Worm (Caenorhabditis elegans) whole organism, late embryonic: ENCODE results near the gene famk-1.
A peak's percentile ranks its signal among the peaks of the same experiment; 100 is the strongest.

Source experiments
- C38D4.7 ChIP-seq: fragments of 200-800 bp; sonication (Bioruptor generic); optimal IDR thresholded peaks from 2 replicates; lab custom pipeline; 2018; ENCODE audit warnings: mild to moderate bottlenecking, missing genetic modification characterization, moderate library complexity, missing compliant biosample characterization
- F13H6.1 ChIP-seq: sonication (generic microtip); optimal IDR thresholded peaks from 2 replicates; lab custom pipeline; 2016; ENCODE audit warnings: missing genetic modification characterization, missing compliant biosample characterization
- K09A11.1 ChIP-seq: sonication (generic microtip); optimal IDR thresholded peaks from 2 replicates; lab custom pipeline; 2017; ENCODE audit warnings: antibody characterized with exemption, mild to moderate bottlenecking, missing genetic modification characterization, missing compliant biosample characterization; ENCODE audit not compliant: insufficient read depth
- T23F11.4 ChIP-seq: fragments of 200-800 bp; sonication (Bioruptor generic); optimal IDR thresholded peaks from 2 replicates; lab custom pipeline; 2018; ENCODE audit warnings: mild to moderate bottlenecking, missing genetic modification characterization, missing compliant biosample characterization
- Y22D7AL.16 ChIP-seq: sonication (generic microtip); optimal IDR thresholded peaks from 2 replicates; lab custom pipeline; 2016; ENCODE audit warnings: missing genetic modification characterization, missing compliant biosample characterization
- ahr-1 ChIP-seq: sonication (generic microtip); optimal IDR thresholded peaks from 2 replicates; lab custom pipeline; 2016; ENCODE audit warnings: missing genetic modification characterization, missing compliant biosample characterization
- ama-1 ChIP-seq: fragments of 150-350 bp; optimal IDR thresholded peaks from 2 replicates; lab custom pipeline; 2014
- ceh-14 ChIP-seq: sonication (generic microtip); optimal IDR thresholded peaks from 2 replicates; lab custom pipeline; 2016; ENCODE audit warnings: missing genotype, missing genetic modification characterization, missing compliant biosample characterization
- ceh-18 ChIP-seq: sonication (generic microtip); optimal IDR thresholded peaks from 2 replicates; lab custom pipeline; 2016; ENCODE audit warnings: missing genetic modification characterization, missing compliant biosample characterization
- ceh-19 ChIP-seq: fragments of 200-800 bp; sonication (Bioruptor generic); optimal IDR thresholded peaks from 2 replicates; lab custom pipeline; 2018; ENCODE audit warnings: mild to moderate bottlenecking, missing genetic modification characterization, missing compliant biosample characterization
- ceh-22 ChIP-seq: sonication (generic microtip); optimal IDR thresholded peaks from 2 replicates; lab custom pipeline; 2017; ENCODE audit warnings: missing biosample characterization, missing genetic modification characterization
- ceh-24 ChIP-seq: sonication (generic microtip); optimal IDR thresholded peaks from 2 replicates; lab custom pipeline; 2016; ENCODE audit warnings: mild to moderate bottlenecking, missing genetic modification characterization, missing compliant biosample characterization
- ceh-31 ChIP-seq: sonication (generic microtip); optimal IDR thresholded peaks from 2 replicates; lab custom pipeline; 2016; ENCODE audit warnings: missing genetic modification characterization, missing compliant biosample characterization
- ceh-34 ChIP-seq: sonication (generic microtip); optimal IDR thresholded peaks from 2 replicates; lab custom pipeline; 2016; ENCODE audit warnings: mild to moderate bottlenecking, missing genetic modification characterization, missing compliant biosample characterization
- ceh-45 ChIP-seq: fragments of 200-800 bp; sonication (Bioruptor generic); IDR thresholded peaks from 2 replicates; pipeline ENCODE4 v1.3.6; 2022; ENCODE audit warnings: missing genetic modification reagents, missing genetic modification characterization, missing compliant biosample characterization
- ceh-6 ChIP-seq: fragments of 200-800 bp; sonication (Bioruptor generic); optimal IDR thresholded peaks from 2 replicates; lab custom pipeline; 2018; ENCODE audit warnings: mild to moderate bottlenecking, missing genetic modification characterization, missing compliant biosample characterization
- ceh-9 ChIP-seq: sonication (generic microtip); optimal IDR thresholded peaks from 2 replicates; lab custom pipeline; 2016; ENCODE audit warnings: mild to moderate bottlenecking, missing genetic modification characterization, inconsistent platforms, missing compliant biosample characterization
- dmd-4 ChIP-seq: sonication (generic microtip); optimal IDR thresholded peaks from 2 replicates; lab custom pipeline; 2016; ENCODE audit warnings: borderline replicate concordance, missing genetic modification characterization, missing compliant biosample characterization
- elt-2 ChIP-seq: sonication (generic microtip); optimal IDR thresholded peaks from 2 replicates; lab custom pipeline; 2016; ENCODE audit warnings: missing genetic modification reagents, missing genetic modification characterization, missing compliant biosample characterization
- elt-4 ChIP-seq: sonication (generic microtip); optimal IDR thresholded peaks from 2 replicates; lab custom pipeline; 2016; ENCODE audit warnings: missing genetic modification characterization, missing compliant biosample characterization
- ets-4 ChIP-seq: sonication (generic microtip); optimal IDR thresholded peaks from 2 replicates; lab custom pipeline; 2016; ENCODE audit warnings: missing genetic modification characterization, missing compliant biosample characterization
- gmeb-2 ChIP-seq: sonication (generic microtip); optimal IDR thresholded peaks from 2 replicates; lab custom pipeline; 2016; ENCODE audit warnings: missing genetic modification characterization, inconsistent platforms, missing compliant biosample characterization
- hlh-13 ChIP-seq: fragments of 200-800 bp; sonication (Bioruptor generic); optimal IDR thresholded peaks from 2 replicates; lab custom pipeline; 2018; ENCODE audit warnings: mild to moderate bottlenecking, missing genetic modification characterization, missing compliant biosample characterization
- hlh-15 ChIP-seq: sonication (generic microtip); optimal IDR thresholded peaks from 2 replicates; lab custom pipeline; 2016; ENCODE audit warnings: missing genetic modification characterization, missing compliant biosample characterization
- hlh-30 ChIP-seq: sonication (generic microtip); optimal IDR thresholded peaks from 2 replicates; lab custom pipeline; 2017; ENCODE audit warnings: antibody characterized with exemption, missing genetic modification characterization, missing compliant biosample characterization; ENCODE audit not compliant: insufficient read depth
- hlh-6 ChIP-seq: sonication (generic microtip); optimal IDR thresholded peaks from 2 replicates; lab custom pipeline; 2016; ENCODE audit warnings: missing genotype, missing genetic modification characterization, missing compliant biosample characterization
- hlh-8 ChIP-seq: sonication (generic microtip); optimal IDR thresholded peaks from 2 replicates; lab custom pipeline; 2016; ENCODE audit warnings: missing genotype, missing genetic modification characterization, missing compliant biosample characterization
- lim-6 ChIP-seq: sonication (generic microtip); optimal IDR thresholded peaks from 2 replicates; lab custom pipeline; 2016; ENCODE audit warnings: missing genetic modification characterization, missing compliant biosample characterization
- mec-3 ChIP-seq: sonication (generic microtip); optimal IDR thresholded peaks from 2 replicates; lab custom pipeline; 2016; ENCODE audit warnings: borderline replicate concordance, missing genetic modification characterization, missing compliant biosample characterization
- nhr-11 ChIP-seq: fragments of 150-350 bp; optimal IDR thresholded peaks from 2 replicates; lab custom pipeline; 2014; ENCODE audit warnings: missing biosample characterization, missing genetic modification characterization
- npax-4 ChIP-seq: sonication (generic microtip); optimal IDR thresholded peaks from 2 replicates; lab custom pipeline; 2016; ENCODE audit warnings: missing genetic modification characterization, missing compliant biosample characterization
- pag-3 ChIP-seq: sonication (generic microtip); optimal IDR thresholded peaks from 2 replicates; lab custom pipeline; 2016; ENCODE audit warnings: missing compliant biosample characterization, missing genetic modification characterization, borderline replicate concordance
- pat-9 ChIP-seq: fragments of 200-800 bp; sonication (Bioruptor generic); optimal IDR thresholded peaks from 2 replicates; lab custom pipeline; 2018; ENCODE audit warnings: mild to moderate bottlenecking, missing genetic modification characterization, moderate library complexity, missing compliant biosample characterization
- pha-2 ChIP-seq: sonication (generic microtip); optimal IDR thresholded peaks from 2 replicates; lab custom pipeline; 2017; ENCODE audit warnings: mild to moderate bottlenecking, missing genetic modification characterization, missing compliant biosample characterization
- pha-4 ChIP-seq: fragments of 150-350 bp; optimal IDR thresholded peaks from 2 replicates; lab custom pipeline; 2018; ENCODE audit warnings: missing biosample characterization, missing genetic modification reagents, missing genetic modification characterization
- pros-1 ChIP-seq: fragments of 150-350 bp; optimal IDR thresholded peaks from 2 replicates; lab custom pipeline; 2014; ENCODE audit warnings: missing biosample characterization, missing genetic modification reagents, missing genetic modification characterization
- ref-2 ChIP-seq: sonication (generic microtip); optimal IDR thresholded peaks from 2 replicates; lab custom pipeline; 2016; ENCODE audit warnings: missing genetic modification characterization, missing compliant biosample characterization
- rnt-1 ChIP-seq: sonication (generic microtip); optimal IDR thresholded peaks from 2 replicates; lab custom pipeline; 2016; ENCODE audit warnings: missing genetic modification characterization, missing compliant biosample characterization
- sox-4 ChIP-seq: sonication (generic microtip); optimal IDR thresholded peaks from 2 replicates; lab custom pipeline; 2017; ENCODE audit warnings: mild to moderate bottlenecking, missing genetic modification characterization, inconsistent platforms, missing compliant biosample characterization
- tbx-2 ChIP-seq: sonication (generic microtip); optimal IDR thresholded peaks from 2 replicates; lab custom pipeline; 2016; ENCODE audit warnings: missing genetic modification characterization, missing compliant biosample characterization
- ttx-3 ChIP-seq: sonication (generic microtip); optimal IDR thresholded peaks from 2 replicates; lab custom pipeline; 2016; ENCODE audit warnings: missing genetic modification reagents, missing genetic modification characterization, missing compliant biosample characterization
- unc-3 ChIP-seq, 2 experiments: fragments of 200-800 bp in 1 of 2; sonication (Bioruptor generic) in 1 of 2; sonication (generic microtip) in 1 of 2; conservative IDR thresholded peaks in 1 of 2; optimal IDR thresholded peaks in 1 of 2; 2 replicates each; pipeline versions ENCODE4 v1.3.6 to Lab custom; 2016 to 2022; ENCODE audit warnings: missing compliant biosample characterization in 2 of 2, missing genetic modification characterization in 2 of 2, missing genetic modification reagents in 1 of 2
- unc-42 ChIP-seq: sonication (generic microtip); optimal IDR thresholded peaks from 2 replicates; lab custom pipeline; 2016; ENCODE audit warnings: missing genotype, missing genetic modification characterization, missing compliant biosample characterization
- unc-86 ChIP-seq: sonication (generic microtip); optimal IDR thresholded peaks from 2 replicates; lab custom pipeline; 2016; ENCODE audit warnings: missing genetic modification characterization, missing compliant biosample characterization

famk-1 gene

DNA sequence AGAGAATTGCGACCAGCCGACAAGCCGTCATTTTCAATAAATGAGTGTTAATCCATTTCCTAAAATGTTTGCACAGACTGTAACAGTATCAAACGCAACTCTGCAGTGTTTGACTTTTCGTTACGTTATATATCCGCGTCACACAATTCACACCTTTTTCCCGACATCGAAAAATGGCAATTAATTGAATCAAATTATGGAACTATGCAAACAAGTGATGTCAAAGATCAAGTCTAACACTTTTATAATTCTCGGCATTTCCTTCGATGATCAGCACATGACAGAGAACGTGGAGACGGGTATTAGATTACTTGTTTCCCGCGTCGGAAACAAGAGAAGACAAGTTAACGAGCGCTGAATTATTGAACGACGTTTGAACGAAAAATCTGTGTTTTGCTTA, 18.8 kb downstream of the famk-1 start, which contains the start of gene phat-6:
Gene phat-6, minus strand, starts transcription at position 101 of the 400 bp plus-strand sequence.
- TF ChIP-seq dmd-4 (tag; lab: Kevin White, UChicago): no peak
- no peak for TF ChIP-seq pag-3 (tag; lab: Kevin White, UChicago)
- no peak for TF ChIP-seq mec-3 (tag; lab: Kevin White, UChicago)
- TF ChIP-seq Y22D7AL.16 (tag; lab: Kevin White, UChicago): no peak
- TF ChIP-seq ceh-24 (tag; lab: Kevin White, UChicago): no peak
- TF ChIP-seq ceh-31: no peak
- TF ChIP-seq nhr-11: no peak
- no peak for TF ChIP-seq hlh-6 (tag; lab: Kevin White, UChicago)
- TF ChIP-seq ceh-14 (tag; lab: Kevin White, UChicago): no peak
- TF ChIP-seq ceh-22 (tag; lab: Kevin White, UChicago): no peak
- no peak for TF ChIP-seq ref-2
- no peak for TF ChIP-seq C38D4.7 (GFP tag; lab: Kevin White, UChicago)
- TF ChIP-seq unc-3 (GFP tag; conservative IDR thresholded peaks at IDR 0.05; lab: Robert Waterston, UW): no peak
- TF ChIP-seq unc-3 (tag; optimal IDR thresholded peaks at IDR 0.05; lab: Kevin White, UChicago): no peak
- no peak for TF ChIP-seq hlh-13 (GFP tag; lab: Kevin White, UChicago)
- TF ChIP-seq gmeb-2 (tag; lab: Kevin White, UChicago): no peak
- no peak for TF ChIP-seq hlh-30

DNA sequence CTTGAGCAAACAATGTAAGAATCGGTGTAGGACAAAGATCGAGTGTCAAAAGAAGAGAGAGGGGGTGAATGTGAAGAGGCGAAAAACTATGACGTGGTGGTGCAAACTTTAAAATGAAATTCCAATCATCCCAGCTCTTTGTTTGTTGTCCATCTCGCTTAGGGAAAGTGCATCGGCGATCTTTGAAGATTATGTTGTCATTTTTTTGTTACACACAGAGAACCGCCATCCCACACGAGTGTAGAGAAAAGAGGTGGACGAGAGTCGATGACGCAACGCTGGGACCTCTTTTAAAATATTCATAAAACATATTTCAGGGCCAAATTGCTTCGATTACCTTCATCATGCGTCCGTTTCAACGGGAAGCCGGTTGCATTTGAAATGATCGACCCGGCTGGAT, 21.7 kb downstream of the famk-1 start:
- TF ChIP-seq ama-1: no peak
- no peak for TF ChIP-seq ets-4 (tag; lab: Kevin White, UChicago)
- no peak for TF ChIP-seq hlh-6 (tag; lab: Kevin White, UChicago)
- TF ChIP-seq ceh-45: no peak
- no peak for TF ChIP-seq sox-4
- TF ChIP-seq ceh-22 (tag; lab: Kevin White, UChicago): no peak
- no peak for TF ChIP-seq ceh-19
- TF ChIP-seq ceh-9 (tag; lab: Kevin White, UChicago): no peak
- TF ChIP-seq ceh-18 (tag; lab: Kevin White, UChicago): no peak
- TF ChIP-seq tbx-2 (tag; lab: Kevin White, UChicago): no peak
- TF ChIP-seq, all 69 proteins: peak for 0

DNA sequence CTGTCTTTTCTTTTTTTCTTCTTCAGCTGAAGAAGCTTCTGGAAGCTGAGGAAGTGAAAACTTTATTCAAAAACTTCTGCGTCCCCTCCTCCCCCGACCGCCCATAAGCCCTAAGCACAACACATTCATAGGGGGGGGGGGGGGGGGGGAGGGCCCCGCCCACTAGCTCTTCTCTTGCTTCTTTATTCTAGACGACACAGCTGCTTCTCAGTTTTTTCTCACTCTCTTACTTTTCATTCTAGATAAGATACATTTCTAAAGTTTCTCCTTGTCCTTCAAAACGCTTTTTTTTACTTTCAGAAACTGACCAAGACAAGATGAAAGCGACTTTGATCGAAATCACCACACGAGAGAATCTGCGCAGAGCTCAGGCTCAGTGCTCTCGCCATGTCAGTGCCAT, 23.2 kb downstream of the famk-1 start, which contains the start of gene T10B10.4:
Gene T10B10.4, plus strand, starts transcription at position 301 of the 400 bp plus-strand sequence.
- TF ChIP-seq hlh-15 (tag; lab: Kevin White, UChicago) (no peak), T23F11.4 (no peak), dmd-4 (tag; lab: Kevin White, UChicago) (no peak), ceh-45 (no peak), K09A11.1 (tag; lab: Kevin White, UChicago) (no peak), elt-4 (tag; lab: Kevin White, UChicago) (no peak), pha-2 (tag; lab: Kevin White, UChicago) (no peak), nhr-11 (no peak), ref-2 (no peak), ttx-3 (tag; lab: Kevin White, UChicago) (no peak), hlh-8 (tag; lab: Kevin White, UChicago) (no peak), unc-86 (no peak), pha-4 (no peak), ceh-6 (GFP tag; lab: Kevin White, UChicago) (no peak)
- TF ChIP-seq, all 69 proteins: peak for 0

DNA sequence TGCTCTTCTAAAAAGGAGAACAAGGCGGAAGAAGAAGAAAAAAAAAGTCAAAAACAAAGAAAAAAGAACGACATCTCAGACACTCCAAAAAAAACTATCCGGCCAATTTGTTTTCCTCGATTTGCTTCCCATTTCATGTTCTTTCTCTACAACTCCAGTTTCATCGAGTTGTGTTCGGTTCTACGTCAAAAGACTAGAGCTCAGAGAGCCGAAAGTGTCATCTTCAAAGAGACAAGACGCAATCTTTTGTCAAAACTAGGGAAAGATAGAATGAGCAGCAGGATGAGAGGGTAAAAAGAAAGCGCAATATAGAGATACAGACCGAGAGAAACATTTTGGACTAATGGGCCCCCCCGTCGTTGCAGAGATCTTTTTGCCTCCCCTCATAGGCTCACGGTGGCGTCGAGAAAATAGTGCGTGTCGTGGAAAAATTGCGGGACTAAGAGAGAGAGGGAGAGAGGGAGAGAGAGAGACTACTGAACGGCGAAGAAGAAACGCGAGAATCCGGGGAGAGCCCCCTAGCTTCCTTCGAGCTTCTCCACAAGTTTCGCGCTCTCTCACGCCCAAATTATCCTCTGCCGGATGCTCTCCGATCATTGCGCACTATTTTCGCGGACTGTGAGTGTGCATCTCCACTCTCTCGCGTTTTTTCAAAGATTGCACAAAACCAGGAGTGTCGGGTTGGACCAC, 23.9 kb downstream of the famk-1 start:
- TF ChIP-seq rnt-1 (tag; lab: Kevin White, UChicago) (peak; percentile 62), pag-3 (tag; lab: Kevin White, UChicago) (no peak), hlh-6 (tag; lab: Kevin White, UChicago) (no peak), ref-2 (peak; percentile 59), ahr-1 (tag; lab: Kevin White, UChicago) (no peak), tbx-2 (tag; lab: Kevin White, UChicago) (peak; percentile 74), pros-1 (no peak), npax-4 (no peak), elt-2 (tag; lab: Kevin White, UChicago) (no peak), ceh-19 (peak; percentile 55), unc-3 (GFP tag; conservative IDR thresholded peaks at IDR 0.05; lab: Robert Waterston, UW) (no peak), unc-3 (tag; optimal IDR thresholded peaks at IDR 0.05; lab: Kevin White, UChicago) (peak; percentile 30), ceh-18 (tag; lab: Kevin White, UChicago) (peak; percentile 94), lim-6 (peak; percentile 8), ceh-6 (GFP tag; lab: Kevin White, UChicago) (no peak), ceh-31 (peak; percentile 91), hlh-8 (tag; lab: Kevin White, UChicago) (peak; percentile 22), ceh-14 (tag; lab: Kevin White, UChicago) (peak; percentile 59), ceh-34 (tag; lab: Kevin White, UChicago) (peak; percentile 74), unc-42 (tag; lab: Kevin White, UChicago) (peak; percentile 89), F13H6.1 (tag; lab: Kevin White, UChicago) (peak; percentile 7), pat-9 (tag; lab: Kevin White, UChicago) (peak; percentile 15)
